Worm (Caenorhabditis elegans): ENCODE measurements around the gene srsx-36.

The srsx-36 gene

ce11 chrV:15773141-15773540 is 36.3 kb downstream of the srsx-36 start, which contains the start of gene nhr-60:
Gene nhr-60, minus strand, starts transcription at chrV:15773241.
- TF ChIP-seq W03F9.2 (tag; optimal IDR thresholded peaks at IDR 0.05) (no peak), him-1 (tag; optimal IDR thresholded peaks at IDR 0.05) (no peak), dao-5 (tag; optimal IDR thresholded peaks at IDR 0.05) (no peak)

- TF ChIP-seq him-1 (tag; optimal IDR thresholded peaks at IDR 0.05) (no peak), W03F9.2 (tag; optimal IDR thresholded peaks at IDR 0.05) (no peak), dao-5 (tag; optimal IDR thresholded peaks at IDR 0.05) (no peak)
These were observed 40.4 kb downstream of the srsx-36 start, which contains the start of gene F57A10.4 for ce11 chrV:15769072-15769471. Gene F57A10.4, plus strand, starts transcription at chrV:15769438.

- TF ChIP-seq him-1 (tag; optimal IDR thresholded peaks at IDR 0.05): peak; percentile 47
- TF ChIP-seq dao-5 (tag; optimal IDR thresholded peaks at IDR 0.05): no peak
- peak; percentile 95 for TF ChIP-seq W03F9.2 (tag; optimal IDR thresholded peaks at IDR 0.05)
These were observed 43.3 kb downstream of the srsx-36 start, which contains the start of the genes haf-3 and F57A10.2 for ce11 chrV:15766122-15766594. Gene haf-3, minus strand, starts transcription at chrV:15766172. Gene F57A10.2, plus strand, starts transcription at chrV:15766575.

ce11 chrV:15758449-15758848 is 51.0 kb downstream of the srsx-36 start, which contains the start of gene str-9:
Gene str-9, plus strand, starts transcription at chrV:15758749.
- TF ChIP-seq dao-5 (tag; optimal IDR thresholded peaks at IDR 0.05) (no peak), him-1 (tag; optimal IDR thresholded peaks at IDR 0.05) (no peak), W03F9.2 (tag; optimal IDR thresholded peaks at IDR 0.05) (no peak)
